Fruit fly (Drosophila melanogaster) whole organism, embryonic: ENCODE data around the gene CG15019.

Experiments used
- Aef1 ChIP-seq: fragments of 200-800 bp; sonication (Bioruptor generic); IDR thresholded peaks from 3 replicates; pipeline ENCODE4 v1.3.6; 2022; ENCODE audit warnings: missing biosample characterization, missing genetic modification characterization
- Atf6 ChIP-seq: fragments of 200-800 bp; sonication (Bioruptor generic); IDR thresholded peaks from 2 replicates; pipeline ENCODE4 v1.3.6; 2022; ENCODE audit warnings: missing biosample characterization, missing genetic modification characterization
- B-H2 ChIP-seq: fragments of 200-800 bp; sonication (Bioruptor generic); optimal IDR thresholded peaks from 2 replicates; lab custom pipeline; 2018; ENCODE audit warnings: missing biosample characterization, mild to moderate bottlenecking, missing genetic modification characterization
- C15 ChIP-seq: fragments of 200-800 bp; sonication (Bioruptor generic); IDR thresholded peaks from 3 replicates; pipeline ENCODE4 v1.3.6; 2022; ENCODE audit warnings: missing biosample characterization, missing genetic modification characterization
- CG10147 ChIP-seq: fragments of 200-800 bp; sonication (Bioruptor generic); optimal IDR thresholded peaks from 2 replicates; lab custom pipeline; 2019; ENCODE audit warnings: missing biosample characterization, mild to moderate bottlenecking, missing genetic modification characterization, moderate library complexity
- CG10462 ChIP-seq: fragments of 200-800 bp; sonication (Bioruptor generic); optimal IDR thresholded peaks from 2 replicates; lab custom pipeline; 2016; ENCODE audit warnings: missing biosample characterization, missing genetic modification characterization
- CG11398 ChIP-seq: fragments of 200-800 bp; sonication (Bioruptor generic); optimal IDR thresholded peaks from 2 replicates; lab custom pipeline; 2016; ENCODE audit warnings: missing biosample characterization, missing genetic modification characterization
- CG1233 ChIP-seq: fragments of 200-800 bp; sonication (Bioruptor generic); optimal IDR thresholded peaks from 4 replicates; lab custom pipeline; 2018; ENCODE audit warnings: missing biosample characterization, mild to moderate bottlenecking, missing genetic modification characterization
- CG12391 ChIP-seq: fragments of 200-800 bp; sonication (Bioruptor generic); optimal IDR thresholded peaks from 3 replicates; lab custom pipeline; 2018; ENCODE audit warnings: missing biosample characterization, mild to moderate bottlenecking, missing genetic modification characterization, moderate library complexity
- CG12769 ChIP-seq: fragments of 200-800 bp; sonication (Bioruptor generic); optimal IDR thresholded peaks from 2 replicates; lab custom pipeline; 2019; ENCODE audit warnings: missing biosample characterization, mild to moderate bottlenecking, missing genetic modification characterization, moderate library complexity
- CG13296 ChIP-seq: fragments of 200-800 bp; sonication (Bioruptor generic); optimal IDR thresholded peaks from 3 replicates; lab custom pipeline; 2018; ENCODE audit warnings: missing biosample characterization, mild to moderate bottlenecking, missing genetic modification characterization
- CG14860 ChIP-seq: fragments of 200-800 bp; sonication (Bioruptor generic); IDR thresholded peaks from 3 replicates; pipeline ENCODE4 v1.3.6; 2022; ENCODE audit warnings: missing biosample characterization, missing genetic modification characterization; ENCODE audit not compliant: partially characterized antibody
- CG1602 ChIP-seq: fragments of 200-800 bp; sonication (Bioruptor generic); optimal IDR thresholded peaks from 3 replicates; lab custom pipeline; 2016; ENCODE audit warnings: missing biosample characterization, missing genetic modification characterization
- CG17385 ChIP-seq: fragments of 200-800 bp; sonication (Bioruptor generic); optimal IDR thresholded peaks from 3 replicates; lab custom pipeline; 2018; ENCODE audit warnings: missing biosample characterization, mild to moderate bottlenecking, missing genetic modification characterization
- CG17802 ChIP-seq: fragments of 200-800 bp; sonication (Bioruptor generic); optimal IDR thresholded peaks from 2 replicates; lab custom pipeline; 2018; ENCODE audit warnings: missing biosample characterization, mild to moderate bottlenecking, missing genetic modification characterization, moderate library complexity
- CG2120 ChIP-seq: fragments of 200-800 bp; sonication (Bioruptor generic); optimal IDR thresholded peaks from 3 replicates; lab custom pipeline; 2016; ENCODE audit warnings: missing biosample characterization, missing genetic modification characterization
- CG30403 ChIP-seq: fragments of 200-800 bp; sonication (Bioruptor generic); optimal IDR thresholded peaks from 3 replicates; lab custom pipeline; 2016; ENCODE audit warnings: missing biosample characterization, missing genetic modification characterization
- CG33213 ChIP-seq: fragments of 200-800 bp; sonication (Bioruptor generic); optimal IDR thresholded peaks from 3 replicates; lab custom pipeline; 2016; ENCODE audit warnings: missing biosample characterization, missing genetic modification characterization
- CG4282 ChIP-seq: fragments of 200-800 bp; sonication (Bioruptor generic); optimal IDR thresholded peaks from 2 replicates; lab custom pipeline; 2016; ENCODE audit warnings: missing biosample characterization, missing genetic modification characterization
- CG4617 ChIP-seq: fragments of 200-800 bp; sonication (Bioruptor generic); optimal IDR thresholded peaks from 3 replicates; lab custom pipeline; 2016; ENCODE audit warnings: missing biosample characterization, missing genetic modification characterization, borderline replicate concordance
- CG4707 ChIP-seq: fragments of 200-800 bp; sonication (Bioruptor generic); optimal IDR thresholded peaks from 2 replicates; lab custom pipeline; 2018; ENCODE audit warnings: missing biosample characterization, mild to moderate bottlenecking, missing genetic modification characterization, moderate library complexity
- CG7745 ChIP-seq: fragments of 200-800 bp; sonication (Bioruptor generic); optimal IDR thresholded peaks from 2 replicates; lab custom pipeline; 2018; ENCODE audit warnings: missing biosample characterization, mild to moderate bottlenecking, missing genetic modification characterization, moderate library complexity
- CG8359 ChIP-seq: fragments of 200-800 bp; sonication (Bioruptor generic); optimal IDR thresholded peaks from 2 replicates; lab custom pipeline; 2017; ENCODE audit warnings: missing biosample characterization, mild to moderate bottlenecking, missing genetic modification characterization, borderline replicate concordance
- CG8478 ChIP-seq: fragments of >200 bp; optimal IDR thresholded peaks from 2 replicates; lab custom pipeline; 2018
- CG9609 ChIP-seq: fragments of 200-800 bp; sonication (Bioruptor generic); optimal IDR thresholded peaks from 3 replicates; lab custom pipeline; 2016; ENCODE audit warnings: missing biosample characterization, missing genetic modification characterization
- CTCF ChIP-seq: fragments of 200-800 bp; sonication (Bioruptor generic); optimal IDR thresholded peaks from 2 replicates; lab custom pipeline; 2017; ENCODE audit warnings: missing biosample characterization, mild to moderate bottlenecking, missing genetic modification characterization, moderate library complexity
- Dek ChIP-seq: fragments of 200-800 bp; sonication (Bioruptor generic); optimal IDR thresholded peaks from 3 replicates; lab custom pipeline; 2019; ENCODE audit warnings: missing biosample characterization, mild to moderate bottlenecking, missing genetic modification characterization, moderate library complexity
- Dip2 ChIP-seq: fragments of 200-800 bp; sonication (Bioruptor generic); IDR thresholded peaks from 2 replicates; pipeline ENCODE4 v1.3.6; 2022; ENCODE audit warnings: missing biosample characterization, missing genetic modification characterization
- Elba2 ChIP-seq: fragments of 200-800 bp; sonication (Bioruptor generic); optimal IDR thresholded peaks from 3 replicates; lab custom pipeline; 2016; ENCODE audit warnings: missing biosample characterization, missing genetic modification characterization
- Hmx ChIP-seq: fragments of 200-800 bp; sonication (Bioruptor generic); optimal IDR thresholded peaks from 2 replicates; lab custom pipeline; 2016; ENCODE audit warnings: missing biosample characterization, missing genetic modification characterization
- NK7.1 ChIP-seq: fragments of 200-800 bp; sonication (Bioruptor generic); optimal IDR thresholded peaks from 3 replicates; lab custom pipeline; 2016; ENCODE audit warnings: missing biosample characterization, missing genetic modification characterization
- Nf-YC ChIP-seq: fragments of 200-800 bp; optimal IDR thresholded peaks from 3 replicates; lab custom pipeline; 2019; ENCODE audit warnings: missing biosample characterization, mild to moderate bottlenecking, missing genetic modification characterization, moderate library complexity
- Oaz ChIP-seq: fragments of 200-800 bp; sonication (Bioruptor generic); IDR thresholded peaks from 2 replicates; pipeline ENCODE4 v1.3.6; 2022; ENCODE audit warnings: missing biosample characterization, missing genetic modification characterization
- Oli ChIP-seq: fragments of 200-800 bp; sonication (Bioruptor generic); optimal IDR thresholded peaks from 2 replicates; lab custom pipeline; 2018; ENCODE audit warnings: missing biosample characterization, mild to moderate bottlenecking, missing genetic modification characterization, moderate library complexity
- Opbp ChIP-seq: fragments of 200-800 bp; sonication (Bioruptor generic); IDR thresholded peaks from 3 replicates; pipeline ENCODE4 v1.3.6; 2022; ENCODE audit warnings: missing biosample characterization, missing genetic modification characterization; ENCODE audit not compliant: partially characterized antibody
- TFAM ChIP-seq: fragments of 200-800 bp; sonication (Bioruptor generic); optimal IDR thresholded peaks from 2 replicates; lab custom pipeline; 2017; ENCODE audit warnings: missing biosample characterization, missing genetic modification characterization, inconsistent platforms
- amos ChIP-seq: fragments of 200-800 bp; sonication (Bioruptor generic); IDR thresholded peaks from 2 replicates; pipeline ENCODE4 v1.3.6; 2022; ENCODE audit warnings: missing biosample characterization, missing genetic modification characterization; ENCODE audit not compliant: partially characterized antibody
- ash1 ChIP-seq: fragments of 200-800 bp; sonication (Bioruptor generic); optimal IDR thresholded peaks from 2 replicates; lab custom pipeline; 2018; ENCODE audit warnings: missing biosample characterization, mild to moderate bottlenecking, missing genetic modification characterization
- caup ChIP-seq: fragments of 200-800 bp; sonication (Bioruptor generic); optimal IDR thresholded peaks from 3 replicates; lab custom pipeline; 2017; ENCODE audit warnings: missing biosample characterization, mild to moderate bottlenecking, missing genetic modification characterization, moderate library complexity; ENCODE audit not compliant: severe bottlenecking
- cwo ChIP-seq: fragments of 200-800 bp; sonication (Bioruptor generic); optimal IDR thresholded peaks from 3 replicates; lab custom pipeline; 2017; ENCODE audit warnings: missing biosample characterization, missing genetic modification characterization, mild to moderate bottlenecking, moderate library complexity, missing genetic modification reagents
- emc ChIP-seq: fragments of 200-800 bp; sonication (Bioruptor generic); optimal IDR thresholded peaks from 2 replicates; lab custom pipeline; 2016; ENCODE audit warnings: missing biosample characterization, missing genetic modification characterization
- exex ChIP-seq: fragments of 200-800 bp; sonication (Bioruptor generic); optimal IDR thresholded peaks from 4 replicates; lab custom pipeline; 2018; ENCODE audit warnings: missing biosample characterization, mild to moderate bottlenecking, missing genetic modification characterization, moderate library complexity
- fd64A ChIP-seq: fragments of 200-800 bp; sonication (Bioruptor generic); optimal IDR thresholded peaks from 3 replicates; lab custom pipeline; 2018; ENCODE audit warnings: missing biosample characterization, mild to moderate bottlenecking, missing genetic modification characterization
- grn ChIP-seq: fragments of 200-800 bp; sonication (Bioruptor generic); optimal IDR thresholded peaks from 3 replicates; lab custom pipeline; 2017; ENCODE audit warnings: missing biosample characterization, missing genetic modification characterization
- kay ChIP-seq: fragments of 200-800 bp; sonication (Bioruptor generic); optimal IDR thresholded peaks from 2 replicates; lab custom pipeline; 2016; ENCODE audit warnings: missing biosample characterization, missing genetic modification characterization
- lmd ChIP-seq: fragments of 200-800 bp; sonication (Bioruptor generic); IDR thresholded peaks from 2 replicates; pipeline ENCODE4 v1.3.6; 2022; ENCODE audit warnings: missing biosample characterization, missing genetic modification characterization
- mam ChIP-seq: fragments of 200-800 bp; sonication (Bioruptor generic); optimal IDR thresholded peaks from 3 replicates; lab custom pipeline; 2016; ENCODE audit warnings: missing biosample characterization, missing genetic modification characterization
- sim ChIP-seq: fragments of 200-800 bp; sonication (Bioruptor generic); IDR thresholded peaks from 2 replicates; pipeline ENCODE4 v1.3.6; 2022; ENCODE audit warnings: missing biosample characterization, missing genetic modification characterization
- so ChIP-seq: fragments of 200-800 bp; sonication (Bioruptor generic); IDR thresholded peaks from 3 replicates; pipeline ENCODE4 v1.3.6; 2022; ENCODE audit warnings: missing biosample characterization, missing genetic modification characterization
- toy ChIP-seq: fragments of 200-800 bp; sonication (Bioruptor generic); IDR thresholded peaks from 2 replicates; pipeline ENCODE4 v1.3.6; 2022; ENCODE audit warnings: missing biosample characterization, missing genetic modification characterization
- wek ChIP-seq: fragments of 200-800 bp; sonication (Bioruptor generic); optimal IDR thresholded peaks from 3 replicates; lab custom pipeline; 2018; ENCODE audit warnings: missing biosample characterization, mild to moderate bottlenecking, missing genetic modification characterization, moderate library complexity

The CG15019 gene

dm6 chr3L:4403180-4403769 lies 2.6 kb downstream of the CG15019 start, which contains the start of gene Syx17 (continued):
- TF ChIP-seq CG17802 (peak; percentile 62), emc (GFP tag; lab: Kevin White, UChicago) (no peak), CG14860 (GFP tag; lab: Robert Waterston, UW) (peak; percentile 74), CG2120 (GFP tag; lab: Kevin White, UChicago) (peak; percentile 79), CG11398 (GFP tag; lab: Kevin White, UChicago) (peak; percentile 10), toy (GFP tag; lab: Robert Waterston, UW) (no peak), Opbp (GFP tag; lab: Robert Waterston, UW) (peak; percentile 93), CG17385 (GFP tag; lab: Kevin White, UChicago) (peak; percentile 18), CG12769 (peak; percentile 78), so (GFP tag; lab: Robert Waterston, UW) (no peak), Hmx (GFP tag; lab: Kevin White, UChicago) (no peak), CG1233 (GFP tag; lab: Kevin White, UChicago) (peak; percentile 50), lmd (GFP tag; lab: Robert Waterston, UW) (peak; percentile 45; the same call in 1 of the 2 replicates), Oli (tag; lab: Kevin White, UChicago) (peak; percentile 46), ash1 (no peak), wek (GFP tag; lab: Kevin White, UChicago) (no peak), CG33213 (GFP tag; lab: Kevin White, UChicago) (peak; percentile 70), mam (GFP tag; lab: Kevin White, UChicago) (peak; percentile 78), exex (tag; lab: Kevin White, UChicago) (peak; percentile 51), CG10147 (GFP tag; lab: Kevin White, UChicago) (peak; percentile 34), CG4617 (GFP tag; lab: Kevin White, UChicago) (peak; percentile 89), caup (GFP tag; lab: Kevin White, UChicago) (peak; percentile 51), CG7745 (no peak), Atf6 (GFP tag; lab: Robert Waterston, UW) (peak; percentile 56; the same call in 1 of the 2 replicates), CG9609 (GFP tag; lab: Kevin White, UChicago) (peak; percentile 34), C15 (GFP tag; lab: Robert Waterston, UW) (no peak), TFAM (no peak), CG8478 (lab: Kevin White, UChicago) (no peak), Dip2 (no peak), Oaz (GFP tag; lab: Robert Waterston, UW) (no peak), Nf-YC (tag; lab: Kevin White, UChicago) (peak; percentile 39), sim (GFP tag; lab: Robert Waterston, UW) (no peak), CG13296 (GFP tag; lab: Kevin White, UChicago) (no peak), Dek (tag; lab: Kevin White, UChicago) (peak; percentile 41), cwo (GFP tag; lab: Kevin White, UChicago) (peak; percentile 31), kay (GFP tag; lab: Kevin White, UChicago) (peak; percentile 60), CTCF (GFP tag; lab: Kevin White, UChicago) (peak; percentile 49), amos (peak; percentile 95), grn (GFP tag; lab: Kevin White, UChicago) (peak; percentile 53), fd64A (GFP tag; lab: Kevin White, UChicago) (peak; percentile 29), CG12391 (peak; percentile 61), CG4282 (GFP tag; lab: Kevin White, UChicago) (peak; percentile 49), Aef1 (GFP tag; lab: Robert Waterston, UW) (peak; percentile 40; the same call in 2 of the 3 replicates), B-H2 (GFP tag; lab: Kevin White, UChicago) (peak; percentile 81), CG8359 (GFP tag; lab: Kevin White, UChicago) (no peak), Elba2 (no peak), CG30403 (GFP tag; lab: Kevin White, UChicago) (peak; percentile 66), CG1602 (GFP tag; lab: Kevin White, UChicago) (peak; percentile 50), NK7.1 (GFP tag; lab: Kevin White, UChicago) (no peak), CG4707 (GFP tag; lab: Kevin White, UChicago) (peak; percentile 33), CG10462 (GFP tag; lab: Kevin White, UChicago) (peak; percentile 36)
